Fruit fly (Drosophila melanogaster): ENCODE results near the gene tgy.

tgy gene

DNA sequence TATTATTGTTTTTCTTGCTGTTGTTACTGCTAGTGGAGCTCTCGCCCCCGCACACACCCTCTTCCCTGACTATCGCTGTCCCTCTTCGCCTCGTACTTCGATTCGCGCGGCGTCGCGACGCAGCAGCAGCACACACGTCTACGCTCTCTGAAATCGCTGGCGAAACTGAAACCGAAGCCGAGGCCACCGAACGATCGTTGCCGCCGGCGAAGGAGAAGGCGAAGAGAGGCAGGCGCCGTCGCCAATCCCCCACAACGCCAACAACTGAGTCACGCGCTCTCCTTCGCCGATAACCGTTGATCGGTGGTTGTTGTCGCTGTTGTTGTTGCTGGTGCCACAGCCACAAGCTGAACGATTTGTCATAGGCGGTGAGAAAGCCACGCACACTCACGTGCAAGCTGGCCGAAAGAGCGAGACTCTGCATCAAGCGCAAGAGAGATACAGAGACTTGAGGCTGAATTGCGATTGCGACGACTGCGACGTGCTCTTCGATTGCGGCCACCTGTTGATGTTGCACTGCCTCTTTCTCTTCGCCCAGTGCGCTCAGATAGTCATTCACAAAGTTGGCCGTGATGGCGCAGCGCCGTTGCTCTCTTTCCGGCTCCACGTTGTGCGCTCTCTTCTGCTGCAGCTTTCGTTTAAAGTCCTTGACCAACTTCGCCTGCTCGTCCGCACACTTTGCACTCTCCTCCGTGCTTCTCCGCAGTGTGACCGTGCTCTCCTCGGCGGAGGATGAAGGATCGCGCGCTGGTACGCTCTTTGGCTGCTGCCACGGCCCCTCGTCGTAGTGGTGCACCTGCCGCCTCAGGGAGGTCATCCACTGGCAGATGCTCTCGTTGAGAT, 26.4 kb upstream of the tgy start:
- TF ChIP-seq ey (GFP tag; optimal IDR thresholded peaks at IDR 0.05) (no peak), Sp1 (GFP tag; optimal IDR thresholded peaks at IDR 0.05) (peak; percentile 23), CrebA (GFP tag; optimal IDR thresholded peaks at IDR 0.05; ENCODE audit: borderline replicate concordance) (peak; percentile 33), Rel (GFP tag; optimal IDR thresholded peaks at IDR 0.05) (peak; percentile 69), Rel (tag; optimal IDR thresholded peaks at IDR 0.05) (peak; percentile 62), N (GFP tag; optimal IDR thresholded peaks at IDR 0.05) (no peak), Dif (GFP tag; optimal IDR thresholded peaks at IDR 0.05; ENCODE audit: partially characterized antibody) (peak; percentile 91), rgr (GFP tag; optimal IDR thresholded peaks at IDR 0.05) (no peak), Abd-B (GFP tag; optimal IDR thresholded peaks at IDR 0.05) (no peak), h (GFP tag; optimal IDR thresholded peaks at IDR 0.05) (peak; percentile 57), Hr83 (GFP tag; optimal IDR thresholded peaks at IDR 0.05; ENCODE audit: poor library complexity, severe bottlenecking) (no peak), OdsH (GFP tag; optimal IDR thresholded peaks at IDR 0.05) (no peak), Myc (optimal IDR thresholded peaks at IDR 0.05) (no peak), foxo (GFP tag; optimal IDR thresholded peaks at IDR 0.05) (no peak), lola (GFP tag; optimal IDR thresholded peaks at IDR 0.05) (no peak), dmrt93B (GFP tag; optimal IDR thresholded peaks at IDR 0.05) (no peak), CG32264 (GFP tag; optimal IDR thresholded peaks at IDR 0.05) (no peak), Vsx2 (GFP tag; optimal IDR thresholded peaks at IDR 0.05; ENCODE audit: partially characterized antibody) (peak; percentile 38), br (GFP tag; optimal IDR thresholded peaks at IDR 0.05) (peak; percentile 15), jim (GFP tag; optimal IDR thresholded peaks at IDR 0.05) (no peak), CG9705 (GFP tag; optimal IDR thresholded peaks at IDR 0.05) (no peak), fru (GFP tag; optimal IDR thresholded peaks at IDR 0.05) (peak; percentile 49), GATAd (GFP tag; optimal IDR thresholded peaks at IDR 0.05) (no peak), sv (GFP tag; optimal IDR thresholded peaks at IDR 0.05) (no peak), dsf (GFP tag; optimal IDR thresholded peaks at IDR 0.05; ENCODE audit: borderline replicate concordance) (no peak), psq (GFP tag; optimal IDR thresholded peaks at IDR 0.05) (no peak), dl (GFP tag; optimal IDR thresholded peaks at IDR 0.05; ENCODE audit: insufficient read depth in 1 of 2, partially characterized antibody in 2 of 2) (peak; percentile 91 to 92), Hnf4 (GFP tag; optimal IDR thresholded peaks at IDR 0.05) (peak; percentile 30), Jra (GFP tag; optimal IDR thresholded peaks at IDR 0.05) (peak; percentile 93)

DNA sequence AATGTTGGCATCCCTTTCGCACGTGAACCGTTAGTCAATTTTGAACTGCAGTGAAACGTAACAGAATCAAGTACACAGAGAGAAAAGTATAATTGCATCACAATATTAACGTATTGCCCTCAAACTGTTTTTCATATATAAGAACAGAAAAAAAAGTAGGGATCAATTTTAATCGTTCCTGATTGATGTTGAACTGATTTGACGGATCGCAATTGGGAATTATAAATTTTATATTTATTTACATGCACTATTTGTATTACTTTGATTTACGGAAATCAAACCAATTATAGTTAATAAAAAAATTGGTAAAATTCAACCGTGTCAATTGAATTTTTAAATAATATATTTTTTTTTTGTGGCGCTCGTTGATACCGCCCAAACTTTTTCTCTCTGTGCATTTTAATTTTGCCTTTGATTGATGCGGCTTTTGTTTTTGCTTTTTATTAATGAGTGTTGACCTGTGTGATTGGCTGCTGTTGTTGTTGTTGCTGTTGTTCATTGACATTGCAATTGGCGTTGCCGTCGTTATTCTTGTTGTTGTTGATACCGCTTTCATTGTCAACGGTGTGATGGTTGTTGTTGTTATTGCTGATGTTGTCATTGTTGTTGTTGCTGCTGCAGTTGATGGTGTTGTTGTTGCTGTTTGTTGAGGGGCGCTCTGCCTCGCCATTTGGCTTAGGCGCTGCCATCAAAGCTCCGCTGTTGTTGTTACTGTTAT, 25.6 kb upstream of the tgy start:
- TF ChIP-seq Hr83 (GFP tag; optimal IDR thresholded peaks at IDR 0.05; ENCODE audit: poor library complexity, severe bottlenecking) (no peak), Mio (GFP tag; optimal IDR thresholded peaks at IDR 0.05) (no peak), br (GFP tag; optimal IDR thresholded peaks at IDR 0.05) (peak; percentile 33), woc (GFP tag; optimal IDR thresholded peaks at IDR 0.05) (peak; percentile 41), OdsH (GFP tag; optimal IDR thresholded peaks at IDR 0.05) (peak; percentile 70), CG9705 (GFP tag; optimal IDR thresholded peaks at IDR 0.05) (peak; percentile 18), Hnf4 (GFP tag; optimal IDR thresholded peaks at IDR 0.05) (peak; percentile 63), N (GFP tag; optimal IDR thresholded peaks at IDR 0.05) (no peak), Myc (optimal IDR thresholded peaks at IDR 0.05) (no peak), psq (GFP tag; optimal IDR thresholded peaks at IDR 0.05) (peak; percentile 68), Dif (GFP tag; optimal IDR thresholded peaks at IDR 0.05; ENCODE audit: partially characterized antibody) (no peak), CG32264 (GFP tag; optimal IDR thresholded peaks at IDR 0.05) (no peak), dmrt93B (GFP tag; optimal IDR thresholded peaks at IDR 0.05) (peak; percentile 65), rgr (GFP tag; optimal IDR thresholded peaks at IDR 0.05) (peak; percentile 77), Vsx2 (GFP tag; optimal IDR thresholded peaks at IDR 0.05; ENCODE audit: partially characterized antibody) (no peak), jim (GFP tag; optimal IDR thresholded peaks at IDR 0.05) (no peak), brk (GFP tag; optimal IDR thresholded peaks at IDR 0.05) (peak; percentile 23), lola (GFP tag; optimal IDR thresholded peaks at IDR 0.05) (no peak), pan (optimal IDR thresholded peaks at IDR 0.05) (no peak), fru (GFP tag; optimal IDR thresholded peaks at IDR 0.05) (peak; percentile 64), GATAd (GFP tag; optimal IDR thresholded peaks at IDR 0.05) (no peak), ey (GFP tag; optimal IDR thresholded peaks at IDR 0.05) (peak; percentile 58), HLH106 (tag; optimal IDR thresholded peaks at IDR 0.05) (peak; percentile 74), Sp1 (GFP tag; optimal IDR thresholded peaks at IDR 0.05) (peak; percentile 77), Jra (GFP tag; optimal IDR thresholded peaks at IDR 0.05) (no peak), h (GFP tag; optimal IDR thresholded peaks at IDR 0.05) (peak; percentile 64), Hr78 (GFP tag; optimal IDR thresholded peaks at IDR 0.05) (no peak), foxo (GFP tag; optimal IDR thresholded peaks at IDR 0.05) (peak in 1 of 2 experiments; percentile 83), CrebA (GFP tag; optimal IDR thresholded peaks at IDR 0.05; ENCODE audit: borderline replicate concordance) (no peak), dl (GFP tag; optimal IDR thresholded peaks at IDR 0.05; ENCODE audit: insufficient read depth in 1 of 2, partially characterized antibody in 2 of 2) (no peak), sv (GFP tag; optimal IDR thresholded peaks at IDR 0.05) (peak; percentile 68), Abd-B (GFP tag; optimal IDR thresholded peaks at IDR 0.05) (no peak), tai (GFP tag; optimal IDR thresholded peaks at IDR 0.05) (no peak), Dfd (GFP tag; optimal IDR thresholded peaks at IDR 0.05) (peak; percentile 70), Rel (GFP tag; optimal IDR thresholded peaks at IDR 0.05) (no peak), Rel (tag; optimal IDR thresholded peaks at IDR 0.05) (no peak), dsf (GFP tag; optimal IDR thresholded peaks at IDR 0.05; ENCODE audit: borderline replicate concordance) (no peak), sage (GFP tag; optimal IDR thresholded peaks at IDR 0.05) (peak; percentile 27), usp (GFP tag; optimal IDR thresholded peaks at IDR 0.05) (no peak)
